Worm (Caenorhabditis elegans) whole organism, late embryonic: Measurements from ENCODE around the gene ife-1.

Source experiments
- fkh-10 ChIP-seq: fragments of 150-350 bp; optimal IDR thresholded peaks from 2 replicates; lab custom pipeline; 2014; ENCODE audit warnings: missing biosample characterization, missing genetic modification reagents, missing genetic modification characterization
- pag-3 ChIP-seq: sonication (generic microtip); optimal IDR thresholded peaks from 2 replicates; lab custom pipeline; 2016; ENCODE audit warnings: missing compliant biosample characterization, missing genetic modification characterization, borderline replicate concordance
- pax-1 ChIP-seq: fragments of 150-350 bp; optimal IDR thresholded peaks from 2 replicates; lab custom pipeline; 2014; ENCODE audit warnings: missing biosample characterization, missing genetic modification characterization
- pha-4 ChIP-seq: fragments of 150-350 bp; optimal IDR thresholded peaks from 2 replicates; lab custom pipeline; 2018; ENCODE audit warnings: missing biosample characterization, missing genetic modification reagents, missing genetic modification characterization
- rnt-1 ChIP-seq: sonication (generic microtip); optimal IDR thresholded peaks from 2 replicates; lab custom pipeline; 2016; ENCODE audit warnings: missing genetic modification characterization, missing compliant biosample characterization
- ttx-3 ChIP-seq: sonication (generic microtip); optimal IDR thresholded peaks from 2 replicates; lab custom pipeline; 2016; ENCODE audit warnings: missing genetic modification reagents, missing genetic modification characterization, missing compliant biosample characterization
- unc-86 ChIP-seq: sonication (generic microtip); optimal IDR thresholded peaks from 2 replicates; lab custom pipeline; 2016; ENCODE audit warnings: missing genetic modification characterization, missing compliant biosample characterization
- zip-5 ChIP-seq: sonication (generic microtip); optimal IDR thresholded peaks from 2 replicates; lab custom pipeline; 2016; ENCODE audit warnings: missing genetic modification characterization, missing compliant biosample characterization

ce11 chrIII:13340504-13341274, 2.5 kb upstream of the ife-1 start:
- TF ChIP-seq fkh-10 (GFP tag; lab: Kevin White, UChicago) (no peak), pha-4 (tag; lab: Kevin White, UChicago) (no peak), pax-1 (tag; lab: Kevin White, UChicago) (no peak), unc-86 (tag; lab: Kevin White, UChicago) (no peak), ttx-3 (tag; lab: Kevin White, UChicago) (no peak), zip-5 (tag; lab: Kevin White, UChicago) (no peak), pag-3 (tag; lab: Kevin White, UChicago) (no peak), rnt-1 (no peak)
